Worm (Caenorhabditis elegans): Measurements from ENCODE around the gene fbxb-95.
A peak's percentile ranks its signal among the peaks of the same experiment; 100 is the strongest.
"Not testable (repeated sequence)": the region's sequence is repeated elsewhere in the genome, so short reads cannot be mapped to it uniquely, and the experiment has no call there.

Gene fbxb-95

ce11 chrII:1855447-1855846 lies 1.3 kb downstream of the fbxb-95 start:
- TF ChIP-seq set-16 (GFP tag; IDR thresholded peaks at IDR 0.05) (0 out of 2 replicates have a peak, but pooled peaks have one; percentile 12), tra-1 (GFP tag; IDR thresholded peaks at IDR 0.05) (peak; percentile 99)

ce11 chrII:1861285-1861793 lies 7.1 kb downstream of the fbxb-95 start, which contains the start of gene C16C4.18:
Gene C16C4.18, minus strand, starts transcription at chrII:1861335.
- TF ChIP-seq pha-4 (GFP tag; IDR thresholded peaks at IDR 0.05); pha-4 (tag; optimal IDR thresholded peaks at IDR 0.05); ceh-20 (GFP tag; IDR thresholded peaks at IDR 0.05); lim-7 (GFP tag; IDR thresholded peaks at IDR 0.05): not testable (repeated sequence)

- TF ChIP-seq lim-7 (GFP tag; IDR thresholded peaks at IDR 0.05); snpc-1.2 (GFP tag; IDR thresholded peaks at IDR 0.05); lir-3 (tag; optimal IDR thresholded peaks at IDR 0.05): not testable (repeated sequence)
These were observed 8.1 kb downstream of the fbxb-95 start, which contains the start of gene fbxb-98 for ce11 chrII:1862334-1862733. Gene fbxb-98, plus strand, starts transcription at chrII:1862634.

ce11 chrII:1864278-1864677 lies 10.1 kb downstream of the fbxb-95 start, which contains the start of gene C16C4.17:
Gene C16C4.17, plus strand, starts transcription at chrII:1864578.
- no peak for TF ChIP-seq egl-27 (tag; optimal IDR thresholded peaks at IDR 0.05)
- no peak for TF ChIP-seq snpc-1.2 (GFP tag; IDR thresholded peaks at IDR 0.05)
- no peak for TF ChIP-seq R02D3.7 (tag; optimal IDR thresholded peaks at IDR 0.05)
- TF ChIP-seq hlh-30 (tag; optimal IDR thresholded peaks at IDR 0.05; ENCODE audit: insufficient read depth) = no peak
- no peak for TF ChIP-seq ama-1 (optimal IDR thresholded peaks at IDR 0.05)
- no peak for TF ChIP-seq ceh-44 (GFP tag; IDR thresholded peaks at IDR 0.05)
- no peak for TF ChIP-seq nhr-42 (GFP tag; IDR thresholded peaks at IDR 0.05)
- no peak for TF ChIP-seq lin-39 (tag; optimal IDR thresholded peaks at IDR 0.05)
- no peak for TF ChIP-seq ztf-11 (tag; optimal IDR thresholded peaks at IDR 0.05)
- TF ChIP-seq dmd-8 (GFP tag; IDR thresholded peaks at IDR 0.05) = no peak
- no peak for TF ChIP-seq saeg-2 (GFP tag; IDR thresholded peaks at IDR 0.05)
- TF ChIP-seq aly-2 (tag; optimal IDR thresholded peaks at IDR 0.05) = no peak
- no peak for TF ChIP-seq duxl-1 (tag; optimal IDR thresholded peaks at IDR 0.05; ENCODE audit: poor library complexity)
- TF ChIP-seq vab-7 (GFP tag; IDR thresholded peaks at IDR 0.05) = no peak
- TF ChIP-seq dmd-6 (GFP tag; IDR thresholded peaks at IDR 0.05) = no peak

ce11 chrII:1865683-1866431 lies 11.7 kb downstream of the fbxb-95 start, which contains the start of gene math-15:
Gene math-15, plus strand, starts transcription at chrII:1866381.
- TF ChIP-seq pqm-1 (tag; optimal IDR thresholded peaks at IDR 0.05) (peak; percentile 72), nhr-28 (tag; optimal IDR thresholded peaks at IDR 0.05) (peak; percentile 53), duxl-1 (tag; optimal IDR thresholded peaks at IDR 0.05; ENCODE audit: poor library complexity) (no peak), dpl-1 (GFP tag; optimal IDR thresholded peaks at IDR 0.05) (no peak)

ce11 chrII:1869120-1869519 lies 14.9 kb downstream of the fbxb-95 start, which contains the start of gene math-14:
Gene math-14, plus strand, starts transcription at chrII:1869420.
- no peak for TF ChIP-seq daf-16 (GFP tag; optimal IDR thresholded peaks at IDR 0.05)
- peak; percentile 24 for TF ChIP-seq daf-16 (tag; optimal IDR thresholded peaks at IDR 0.05)
- no peak for TF ChIP-seq saeg-2 (GFP tag; IDR thresholded peaks at IDR 0.05)
- TF ChIP-seq vab-7 (GFP tag; IDR thresholded peaks at IDR 0.05) = no peak
- TF ChIP-seq dmd-8 (GFP tag; IDR thresholded peaks at IDR 0.05) = no peak
- TF ChIP-seq dpl-1 (GFP tag; optimal IDR thresholded peaks at IDR 0.05) = no peak

Measured in whole organism, L4 larva.